Worm (Caenorhabditis elegans) whole organism, midembryonic: Measurements from ENCODE around the gene Y32G9A.2.

Experiments
- flt-1 ChIP-seq: fragments of 200-800 bp; sonication (Bioruptor generic); IDR thresholded peaks from 2 replicates; pipeline ENCODE4 v1.3.6; 2022; ENCODE audit warnings: missing genetic modification characterization, missing compliant biosample characterization
- ref-1 ChIP-seq: fragments of 200-800 bp; sonication (Bioruptor generic); conservative IDR thresholded peaks from 2 replicates; pipeline ENCODE4 v1.3.6; 2022; ENCODE audit warnings: missing genetic modification reagents, missing genetic modification characterization, missing compliant biosample characterization
- ztf-23 ChIP-seq: fragments of 200-800 bp; sonication (Bioruptor generic); IDR thresholded peaks from 2 replicates; pipeline ENCODE4 v1.3.6; 2022; ENCODE audit warnings: missing genetic modification reagents, missing genetic modification characterization, missing compliant biosample characterization

DNA sequence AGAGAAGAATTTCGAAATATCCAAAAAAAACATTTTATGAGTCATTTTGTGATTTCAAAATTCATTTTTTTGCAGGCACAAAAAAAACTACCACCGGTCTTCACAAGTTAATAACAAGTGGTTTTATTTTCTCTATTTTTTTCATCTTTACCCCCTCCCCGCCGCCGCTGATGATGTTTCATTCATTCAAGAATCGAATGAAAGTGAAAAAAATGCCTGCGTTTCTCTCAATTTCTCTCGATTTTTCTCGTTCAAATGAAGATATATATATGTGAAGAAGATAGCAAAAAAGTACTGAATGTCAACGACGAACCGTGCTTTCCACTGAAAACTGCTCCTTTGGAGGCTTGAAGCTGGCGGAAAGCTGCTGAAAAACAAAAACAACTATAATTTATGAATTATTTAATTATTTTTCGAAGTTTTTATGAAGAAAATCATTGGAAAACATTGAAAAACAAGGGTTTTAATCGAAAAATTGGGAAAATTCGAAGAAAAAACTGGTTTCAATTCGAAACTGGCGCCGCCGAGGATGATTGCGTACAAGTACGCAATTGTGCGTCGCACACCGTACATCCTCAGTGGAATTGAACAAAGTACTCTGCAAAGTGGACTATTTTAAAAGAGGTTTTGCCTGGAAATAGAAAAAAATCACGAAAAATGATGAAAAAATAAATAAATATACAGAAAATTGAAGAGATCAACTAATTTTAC is 25.6 kb upstream of the Y32G9A.2 start, which contains the start of gene zig-11:
- TF ChIP-seq ref-1 (GFP tag; lab: Robert Waterston, UW) (no peak), ztf-23 (GFP tag; lab: Robert Waterston, UW) (no peak), flt-1 (no peak)
